Worm (Caenorhabditis elegans) whole organism, L4 larva: ENCODE data around the gene K04G11.1.
A peak's percentile ranks its signal among the peaks of the same experiment; 100 is the strongest.

Experiments used
- F49E8.2 ChIP-seq: sonication (generic microtip); optimal IDR thresholded peaks from 2 replicates; lab custom pipeline; 2016; ENCODE audit warnings: missing compliant biosample characterization, mild to moderate bottlenecking, missing genetic modification characterization, borderline replicate concordance
- T20F7.1 ChIP-seq: fragments of 200-800 bp; sonication (Bioruptor generic); optimal IDR thresholded peaks from 2 replicates; lab custom pipeline; 2018; ENCODE audit warnings: mild to moderate bottlenecking, missing genetic modification characterization, missing compliant biosample characterization
- Y105C5A.15 ChIP-seq: fragments of 200-800 bp; sonication (Bioruptor generic); IDR thresholded peaks from 2 replicates; pipeline ENCODE4 v1.3.6; 2022; ENCODE audit warnings: missing genetic modification characterization, missing compliant biosample characterization
- ZK546.5 ChIP-seq, 2 experiments: sonication (generic microtip); optimal IDR thresholded peaks; 2 replicates each; lab custom pipeline; 2017; ENCODE audit warnings: missing biosample characterization in 2 of 2, missing genetic modification characterization in 2 of 2
- aha-1 ChIP-seq: fragments of 150-350 bp; peaks from one replicate; lab custom pipeline; 2014; ENCODE audit warnings: missing biosample characterization, missing genetic modification characterization
- ama-1 ChIP-seq: fragments of 150-350 bp; optimal IDR thresholded peaks from 2 replicates; lab custom pipeline; 2014; ENCODE audit warnings: inconsistent platforms, mixed read lengths
- attf-4 ChIP-seq: sonication (generic microtip); optimal IDR thresholded peaks from 3 replicates; lab custom pipeline; 2017; ENCODE audit warnings: missing biosample characterization, missing genetic modification characterization
- ceh-28 ChIP-seq: fragments of 150-350 bp; optimal IDR thresholded peaks from 2 replicates; lab custom pipeline; 2014; ENCODE audit warnings: missing biosample characterization, missing genetic modification reagents, missing genetic modification characterization
- ceh-44 ChIP-seq: fragments of 200-800 bp; sonication (Bioruptor generic); IDR thresholded peaks from 2 replicates; pipeline ENCODE4 v1.3.6; 2022; ENCODE audit warnings: missing genetic modification reagents, missing genetic modification characterization, missing compliant biosample characterization
- ceh-62 ChIP-seq: sonication (generic microtip); optimal IDR thresholded peaks from 2 replicates; lab custom pipeline; 2017; ENCODE audit warnings: missing biosample characterization, missing genetic modification characterization
- ceh-82 ChIP-seq: sonication (generic microtip); optimal IDR thresholded peaks from 2 replicates; lab custom pipeline; 2017; ENCODE audit warnings: missing biosample characterization, missing genetic modification characterization
- ces-1 ChIP-seq: fragments of 150-350 bp; sonication (generic microtip); optimal IDR thresholded peaks from 4 replicates; lab custom pipeline; 2014; ENCODE audit warnings: missing biosample characterization, missing genetic modification reagents, missing genetic modification characterization
- daf-16 ChIP-seq, 3 experiments: sonication (generic microtip); optimal IDR thresholded peaks; 2 replicates each; lab custom pipeline; 2016 to 2017; ENCODE audit warnings: missing genetic modification characterization in 3 of 3, missing genetic modification reagents in 3 of 3, mild to moderate bottlenecking in 2 of 3, missing compliant biosample characterization in 2 of 3, missing biosample characterization in 1 of 3, moderate library complexity in 1 of 3
- daf-8 ChIP-seq: fragments of 200-800 bp; sonication (Bioruptor generic); IDR thresholded peaks from 2 replicates; pipeline ENCODE4 v1.3.6; 2022; ENCODE audit warnings: missing genetic modification characterization, missing compliant biosample characterization
- dmd-6 ChIP-seq: fragments of 200-800 bp; sonication (Bioruptor generic); IDR thresholded peaks from 2 replicates; pipeline ENCODE4 v1.3.6; 2022; ENCODE audit warnings: missing genetic modification reagents, missing genetic modification characterization, missing compliant biosample characterization
- dve-1 ChIP-seq: sonication (generic microtip); optimal IDR thresholded peaks from 2 replicates; lab custom pipeline; 2017; ENCODE audit warnings: antibody characterized with exemption, mild to moderate bottlenecking, missing genetic modification characterization, missing compliant biosample characterization; ENCODE audit not compliant: insufficient read depth
- fkh-10 ChIP-seq: fragments of 150-350 bp; optimal IDR thresholded peaks from 2 replicates; lab custom pipeline; 2014; ENCODE audit warnings: missing biosample characterization, missing genetic modification reagents, missing genetic modification characterization
- hlh-11 ChIP-seq: fragments of 200-800 bp; sonication (Bioruptor generic); optimal IDR thresholded peaks from 2 replicates; lab custom pipeline; 2018; ENCODE audit warnings: mild to moderate bottlenecking, missing genetic modification characterization, missing compliant biosample characterization
- hlh-30 ChIP-seq: sonication (generic microtip); optimal IDR thresholded peaks from 2 replicates; lab custom pipeline; 2017; ENCODE audit warnings: antibody characterized with exemption, mild to moderate bottlenecking, missing genetic modification characterization, missing compliant biosample characterization; ENCODE audit not compliant: insufficient read depth
- lin-1 ChIP-seq: fragments of 200-800 bp; sonication (Bioruptor generic); IDR thresholded peaks from 2 replicates; pipeline ENCODE4 v1.3.6; 2022; ENCODE audit warnings: missing genetic modification reagents, missing genetic modification characterization, missing compliant biosample characterization
- lsy-2 ChIP-seq, 2 experiments: fragments of 150-350 bp in 1 of 2; sonication (generic microtip) in 1 of 2; optimal IDR thresholded peaks; 2 replicates each; lab custom pipeline; 2014 to 2017; ENCODE audit warnings: missing biosample characterization in 2 of 2, missing genetic modification characterization in 2 of 2
- mep-1 ChIP-seq: fragments of 150-350 bp; sonication (generic microtip); optimal IDR thresholded peaks from 3 replicates; lab custom pipeline; 2014; ENCODE audit warnings: missing biosample characterization, missing genetic modification characterization
- mxl-2 ChIP-seq: fragments of 200-800 bp; sonication (Bioruptor generic); conservative IDR thresholded peaks from 2 replicates; pipeline ENCODE4 v1.3.6; 2022; ENCODE audit warnings: missing genetic modification reagents, missing genetic modification characterization, missing compliant biosample characterization
- mxl-3 ChIP-seq: fragments of 200-800 bp; sonication (Bioruptor generic); optimal IDR thresholded peaks from 2 replicates; lab custom pipeline; 2018; ENCODE audit warnings: mild to moderate bottlenecking, missing genetic modification characterization, missing compliant biosample characterization
- nhr-10 ChIP-seq: fragments of 150-350 bp; optimal IDR thresholded peaks from 2 replicates; lab custom pipeline; 2014; ENCODE audit warnings: missing biosample characterization, missing genetic modification characterization
- nhr-102 ChIP-seq: sonication (generic microtip); optimal IDR thresholded peaks from 2 replicates; lab custom pipeline; 2016; ENCODE audit warnings: mild to moderate bottlenecking, missing genetic modification characterization, moderate library complexity, missing compliant biosample characterization
- nhr-11 ChIP-seq: fragments of 150-350 bp; optimal IDR thresholded peaks from 2 replicates; lab custom pipeline; 2014; ENCODE audit warnings: missing biosample characterization, missing genetic modification characterization
- nhr-28 ChIP-seq: fragments of 150-350 bp; optimal IDR thresholded peaks from 2 replicates; lab custom pipeline; 2014; ENCODE audit warnings: missing biosample characterization, missing genetic modification characterization
- nhr-41 ChIP-seq: fragments of 200-800 bp; sonication (Bioruptor generic); IDR thresholded peaks from 2 replicates; pipeline ENCODE4 v1.3.6; 2022; ENCODE audit warnings: missing genetic modification reagents, missing genetic modification characterization, missing compliant biosample characterization
- nhr-77 ChIP-seq: fragments of 150-350 bp; optimal IDR thresholded peaks from 2 replicates; lab custom pipeline; 2014; ENCODE audit warnings: missing biosample characterization, missing genetic modification characterization
- pqm-1 ChIP-seq: sonication (generic microtip); optimal IDR thresholded peaks from 2 replicates; lab custom pipeline; 2017; ENCODE audit warnings: missing biosample characterization, missing genetic modification characterization
- saeg-2 ChIP-seq: fragments of 200-800 bp; sonication (Bioruptor generic); IDR thresholded peaks from 2 replicates; pipeline ENCODE4 v1.3.6; 2022; ENCODE audit warnings: missing genetic modification reagents, missing genetic modification characterization, missing compliant biosample characterization
- sdz-12 ChIP-seq: fragments of 200-800 bp; sonication (Bioruptor generic); optimal IDR thresholded peaks from 2 replicates; lab custom pipeline; 2018; ENCODE audit warnings: mild to moderate bottlenecking, missing genetic modification characterization, missing compliant biosample characterization
- skn-1 ChIP-seq: fragments of 150-350 bp; optimal IDR thresholded peaks from 2 replicates; lab custom pipeline; 2014; ENCODE audit warnings: missing biosample characterization, missing genetic modification characterization
- snpc-1.2 ChIP-seq: fragments of 200-800 bp; sonication (Bioruptor generic); IDR thresholded peaks from 2 replicates; pipeline ENCODE4 v1.3.6; 2022; ENCODE audit warnings: missing genetic modification reagents, missing genetic modification characterization, missing compliant biosample characterization
- snpc-4 ChIP-seq: fragments of 150-350 bp; optimal IDR thresholded peaks from 2 replicates; lab custom pipeline; 2014; ENCODE audit warnings: missing biosample characterization, missing genetic modification characterization
- spr-3 ChIP-seq: fragments of 200-800 bp; sonication (Bioruptor generic); optimal IDR thresholded peaks from 2 replicates; lab custom pipeline; 2018; ENCODE audit warnings: mild to moderate bottlenecking, missing genetic modification characterization, missing compliant biosample characterization
- tra-1 ChIP-seq: fragments of 200-800 bp; sonication (Bioruptor generic); IDR thresholded peaks from 2 replicates; pipeline ENCODE4 v1.3.6; 2022; ENCODE audit warnings: missing genetic modification reagents, missing genetic modification characterization, missing compliant biosample characterization
- vab-7 ChIP-seq: fragments of 200-800 bp; sonication (Bioruptor generic); IDR thresholded peaks from 2 replicates; pipeline ENCODE4 v1.3.6; 2022; ENCODE audit warnings: missing genetic modification reagents, missing genetic modification characterization, missing compliant biosample characterization
- zfp-3 ChIP-seq: fragments of 200-800 bp; sonication (Bioruptor generic); conservative IDR thresholded peaks from 2 replicates; pipeline ENCODE4 v1.3.6; 2022; ENCODE audit warnings: missing genetic modification reagents, missing genetic modification characterization, missing compliant biosample characterization
- zip-11 ChIP-seq: fragments of 200-800 bp; sonication (Bioruptor generic); IDR thresholded peaks from 2 replicates; pipeline ENCODE4 v1.3.6; 2022; ENCODE audit warnings: missing genetic modification characterization, missing compliant biosample characterization
- zip-2 ChIP-seq: fragments of 150-350 bp; optimal IDR thresholded peaks from 2 replicates; lab custom pipeline; 2014; ENCODE audit warnings: missing biosample characterization, missing genetic modification characterization

K04G11.1 gene

ce11 chrX:14312416-14312815, 22.9 kb upstream of the K04G11.1 start (continued):
- TF ChIP-seq lsy-2 (tag; optimal IDR thresholded peaks at IDR 0.05; lab: Kevin White, UChicago) (peak; percentile 89 to 95), ces-1 (GFP tag; lab: Kevin White, UChicago) (no peak), zip-2 (tag; lab: Kevin White, UChicago) (peak; percentile 34), saeg-2 (GFP tag; lab: Robert Waterston, UW) (no peak)

ce11 chrX:14313627-14314026, 21.7 kb upstream of the K04G11.1 start, which contains the start of gene prx-1:
TSS of gene prx-1 (plus strand) at chrX:14313927.
- TF ChIP-seq hlh-30 (tag; lab: Kevin White, UChicago): peak; percentile 3
- TF ChIP-seq dmd-6 (GFP tag; lab: Robert Waterston, UW): no peak
- TF ChIP-seq Y105C5A.15: no peak
- TF ChIP-seq hlh-11 (tag; lab: Kevin White, UChicago): no peak
- peak; percentile 21 for TF ChIP-seq dve-1
- TF ChIP-seq nhr-28 (tag; lab: Kevin White, UChicago): peak; percentile 62
- TF ChIP-seq snpc-1.2 (GFP tag; lab: Robert Waterston, UW): no peak

- TF ChIP-seq hlh-11 (tag; lab: Kevin White, UChicago) (no peak), nhr-102 (tag; lab: Kevin White, UChicago) (no peak), fkh-10 (peak; percentile 24)
These were observed 19.2 kb upstream of the K04G11.1 start for ce11 chrX:14316132-14316531.

- TF ChIP-seq aha-1 (tag; lab: Kevin White, UChicago) (peak; percentile 39), tra-1 (GFP tag; lab: Robert Waterston, UW) (no peak)
These were observed 15.0 kb upstream of the K04G11.1 start, which contains the start of gene C11H1.9 for ce11 chrX:14320298-14320697. TSS of gene C11H1.9 (minus strand) at chrX:14320398.

ce11 chrX:14322793-14323192, 12.5 kb upstream of the K04G11.1 start:
- TF ChIP-seq aha-1 (tag; lab: Kevin White, UChicago) (no peak), hlh-30 (tag; lab: Kevin White, UChicago) (no peak), ZK546.5 (tag; optimal IDR thresholded peaks at IDR 0.05; lab: Kevin White, UChicago) (no peak), F49E8.2 (tag; lab: Kevin White, UChicago) (no peak), T20F7.1 (GFP tag; lab: Kevin White, UChicago) (no peak), ama-1 (no peak), mxl-3 (no peak), nhr-28 (tag; lab: Kevin White, UChicago) (peak; percentile 28)

ce11 chrX:14324289-14324688, 11.0 kb upstream of the K04G11.1 start:
- TF ChIP-seq aha-1 (tag; lab: Kevin White, UChicago) (peak; percentile 77), lin-1 (no peak), ceh-44 (GFP tag; lab: Robert Waterston, UW) (no peak), ama-1 (no peak), skn-1 (tag; lab: Kevin White, UChicago) (no peak), snpc-4 (peak; percentile 59), ceh-62 (tag; lab: Kevin White, UChicago) (no peak), ceh-28 (tag; lab: Kevin White, UChicago) (no peak), zip-2 (tag; lab: Kevin White, UChicago) (no peak), zfp-3 (GFP tag; lab: Robert Waterston, UW) (no peak), attf-4 (tag; lab: Kevin White, UChicago) (no peak), ceh-82 (tag; lab: Kevin White, UChicago) (no peak), daf-8 (GFP tag; lab: Robert Waterston, UW) (no peak), vab-7 (no peak), zip-11 (GFP tag; lab: Robert Waterston, UW) (no peak), daf-16 (GFP tag; optimal IDR thresholded peaks at IDR 0.05; lab: Kevin White, UChicago) (no peak), daf-16 (tag; optimal IDR thresholded peaks at IDR 0.05; lab: Kevin White, UChicago) (no peak), tra-1 (GFP tag; lab: Robert Waterston, UW) (no peak), sdz-12 (GFP tag; lab: Kevin White, UChicago) (no peak), mep-1 (tag; lab: Kevin White, UChicago) (no peak), pqm-1 (tag; lab: Kevin White, UChicago) (no peak), nhr-11 (tag; lab: Kevin White, UChicago) (no peak), mxl-2 (no peak), nhr-77 (tag; lab: Kevin White, UChicago) (no peak), nhr-41 (GFP tag; lab: Robert Waterston, UW) (no peak), snpc-1.2 (GFP tag; lab: Robert Waterston, UW) (peak; percentile 75), nhr-10 (tag; lab: Kevin White, UChicago) (no peak), spr-3 (GFP tag; lab: Kevin White, UChicago) (no peak)
